Worm (Caenorhabditis elegans): ENCODE results near the gene F56F11.2.

The F56F11.2 gene

DNA sequence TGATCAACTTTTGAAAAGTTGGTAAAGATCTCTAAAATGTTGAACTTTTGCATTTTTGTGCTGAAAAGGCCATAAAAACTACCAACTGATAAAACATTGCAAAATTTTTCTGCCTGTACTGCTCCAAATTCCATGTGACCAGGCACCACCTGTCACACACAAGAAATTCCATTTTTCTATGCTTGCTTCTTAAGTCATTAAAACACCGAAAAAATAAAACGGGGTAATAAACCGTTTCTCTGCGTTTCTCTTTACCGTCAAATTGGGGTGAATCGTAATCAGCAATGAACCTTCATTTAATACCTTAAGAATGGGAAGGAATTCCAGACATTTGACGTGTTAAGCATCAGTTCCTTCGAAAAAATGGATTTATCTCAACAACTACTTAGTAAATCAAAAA is 11.9 kb upstream of the F56F11.2 start:
- TF ChIP-seq blmp-1 (tag; optimal IDR thresholded peaks at IDR 0.05; ENCODE audit: insufficient read depth) (no peak), F13H6.1 (tag; optimal IDR thresholded peaks at IDR 0.05) (peak; percentile 42), R02D3.7 (tag; optimal IDR thresholded peaks at IDR 0.05) (no peak), nhr-25 (tag; optimal IDR thresholded peaks at IDR 0.05) (no peak), fos-1 (tag; optimal IDR thresholded peaks at IDR 0.05) (peak; percentile 77), lsy-2 (tag; optimal IDR thresholded peaks at IDR 0.05) (peak in 1 of 2 experiments; percentile 6), alr-1 (tag; optimal IDR thresholded peaks at IDR 0.05) (no peak), crh-2 (tag; optimal IDR thresholded peaks at IDR 0.05) (peak; percentile 64), sma-9 (GFP tag; optimal IDR thresholded peaks at IDR 0.05) (peak; percentile 75), sma-9 (tag; optimal IDR thresholded peaks at IDR 0.05) (no peak), gmeb-1 (tag; optimal IDR thresholded peaks at IDR 0.05) (no peak)

DNA sequence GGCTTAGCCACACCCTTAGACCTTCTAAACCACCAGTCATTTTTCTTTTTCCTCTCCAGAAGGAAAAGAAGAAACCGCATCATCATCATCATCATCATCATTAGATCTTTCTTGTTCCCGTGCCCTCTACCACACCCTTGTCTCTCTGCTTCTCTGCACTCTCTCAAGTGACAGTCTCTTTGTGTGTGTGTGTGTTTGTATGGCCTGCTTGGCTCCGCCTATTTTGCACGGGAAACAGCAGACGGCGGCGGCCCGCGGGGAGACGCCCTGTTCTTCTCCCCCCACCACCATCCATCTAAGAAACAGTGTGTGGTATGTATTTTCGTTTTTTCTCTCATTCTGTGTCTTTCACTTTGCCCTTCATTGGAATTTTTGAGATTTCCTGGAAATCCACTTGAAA is 10.3 kb upstream of the F56F11.2 start:
- TF ChIP-seq egl-27 (tag; optimal IDR thresholded peaks at IDR 0.05) (peak; percentile 69), Y55F3AM.14 (GFP tag; optimal IDR thresholded peaks at IDR 0.05) (peak; percentile 9), nhr-77 (tag; optimal IDR thresholded peaks at IDR 0.05) (no peak), sma-3 (GFP tag; optimal IDR thresholded peaks at IDR 0.05) (peak; percentile 92), mdl-1 (tag; optimal IDR thresholded peaks at IDR 0.05) (peak; percentile 52 to 71), ztf-1 (GFP tag; conservative IDR thresholded peaks at IDR 0.05) (no peak), crh-2 (tag; optimal IDR thresholded peaks at IDR 0.05) (peak; percentile 64), sem-4 (tag; optimal IDR thresholded peaks at IDR 0.05) (peak; percentile 39), F13H6.1 (tag; optimal IDR thresholded peaks at IDR 0.05) (peak; percentile 71), nhr-129 (tag; optimal IDR thresholded peaks at IDR 0.05) (peak; percentile 78), nhr-25 (tag; optimal IDR thresholded peaks at IDR 0.05) (peak; percentile 96), gmeb-1 (tag; optimal IDR thresholded peaks at IDR 0.05) (peak; percentile 61), dmd-4 (tag; optimal IDR thresholded peaks at IDR 0.05) (no peak), lin-13 (GFP tag; optimal IDR thresholded peaks at IDR 0.05) (peak; percentile 49), lin-39 (tag; optimal IDR thresholded peaks at IDR 0.05) (peak; percentile 51), ceh-16 (tag; optimal IDR thresholded peaks at IDR 0.05) (peak; percentile 33), blmp-1 (tag; optimal IDR thresholded peaks at IDR 0.05; ENCODE audit: insufficient read depth) (peak; percentile 87), lsy-2 (tag; optimal IDR thresholded peaks at IDR 0.05) (peak in 1 of 2 experiments; percentile 60), mab-5 (tag; optimal IDR thresholded peaks at IDR 0.05) (peak; percentile 15), elt-3 (tag; optimal IDR thresholded peaks at IDR 0.05) (no peak), fos-1 (tag; optimal IDR thresholded peaks at IDR 0.05) (peak; percentile 83), nhr-12 (tag; optimal IDR thresholded peaks at IDR 0.05) (no peak), C34F6.9 (tag; optimal IDR thresholded peaks at IDR 0.05) (peak; percentile 17), sma-9 (GFP tag; optimal IDR thresholded peaks at IDR 0.05) (peak; percentile 94), sma-9 (tag; optimal IDR thresholded peaks at IDR 0.05) (no peak), nhr-21 (tag; optimal IDR thresholded peaks at IDR 0.05) (peak; percentile 85)

DNA sequence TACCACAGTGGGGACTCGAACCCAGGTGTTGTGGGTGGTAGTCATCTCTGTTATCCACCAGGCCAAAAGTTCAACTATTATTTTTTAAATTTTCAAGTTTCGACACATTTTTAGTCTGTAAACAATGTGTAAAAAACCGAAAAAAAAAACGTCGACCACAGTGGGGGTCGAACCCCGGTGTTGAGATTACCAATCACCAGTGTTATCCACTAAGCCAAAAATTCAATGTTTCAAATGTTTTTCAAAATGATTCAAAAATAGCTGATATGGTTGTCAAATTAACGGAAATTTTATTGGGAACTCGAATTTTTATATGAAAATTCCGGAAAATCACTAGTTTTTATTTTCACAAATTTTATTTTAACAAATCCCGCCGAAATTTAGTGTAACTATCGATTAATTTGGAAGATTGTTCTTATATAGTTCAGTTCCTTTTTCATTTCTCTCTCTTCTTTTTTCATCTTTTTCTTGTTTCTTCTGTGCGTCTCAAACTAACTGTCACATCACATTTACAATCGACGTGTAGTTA is 8.9 kb upstream of the F56F11.2 start:
- TF ChIP-seq Y55F3AM.14 (GFP tag; optimal IDR thresholded peaks at IDR 0.05) (no peak), sma-9 (GFP tag; optimal IDR thresholded peaks at IDR 0.05) (no peak), sma-9 (tag; optimal IDR thresholded peaks at IDR 0.05) (no peak), skn-1 (tag; optimal IDR thresholded peaks at IDR 0.05) (no peak), peb-1 (tag; optimal IDR thresholded peaks at IDR 0.05) (no peak), nhr-25 (tag; optimal IDR thresholded peaks at IDR 0.05) (peak; percentile 49), ZK546.5 (tag; optimal IDR thresholded peaks at IDR 0.05) (no peak), blmp-1 (tag; optimal IDR thresholded peaks at IDR 0.05; ENCODE audit: insufficient read depth) (peak; percentile 74), nhr-12 (tag; optimal IDR thresholded peaks at IDR 0.05) (no peak), nhr-21 (tag; optimal IDR thresholded peaks at IDR 0.05) (no peak)

DNA sequence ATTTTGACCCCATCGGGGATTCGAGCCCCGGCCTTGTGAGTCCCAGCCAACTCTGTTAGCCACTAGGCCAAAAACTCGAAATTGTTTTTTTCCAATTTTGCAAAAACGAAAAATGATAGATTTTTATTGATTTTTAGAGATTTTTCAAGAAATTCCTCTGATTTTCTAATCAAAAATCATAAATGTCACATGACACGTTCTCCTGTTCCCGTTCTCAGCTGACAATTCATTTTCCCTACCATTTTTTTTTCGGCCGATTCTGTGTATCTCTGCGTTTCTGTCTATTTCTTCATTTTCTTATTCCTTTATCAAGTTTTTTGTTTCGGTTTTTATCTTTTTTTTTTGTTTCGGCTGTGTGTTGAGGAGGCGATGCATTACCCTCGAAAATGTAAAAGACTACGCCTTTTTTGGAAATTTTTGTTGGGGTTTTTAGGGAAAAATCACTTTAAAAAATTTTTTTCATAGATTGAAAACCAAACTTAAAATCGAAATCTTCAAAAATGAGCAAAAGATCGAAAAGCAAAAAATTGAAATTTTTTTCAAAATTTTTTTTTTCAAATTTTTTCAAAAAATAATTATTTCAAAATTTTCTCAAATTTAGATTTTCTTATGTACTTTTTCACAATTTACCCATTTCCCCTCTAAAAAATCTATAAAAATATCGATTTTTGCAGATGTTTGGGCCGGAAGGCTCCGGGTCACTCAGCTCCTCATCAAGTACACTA is 7.8 kb upstream of the F56F11.2 start, which contains the start of gene klf-1:
TSS of gene klf-1 (plus strand) at position 675 of the 725 bp plus-strand sequence.
- TF ChIP-seq Y55F3AM.14 (GFP tag; optimal IDR thresholded peaks at IDR 0.05), result no peak
- TF ChIP-seq unc-39 (tag; optimal IDR thresholded peaks at IDR 0.05), result no peak
- TF ChIP-seq blmp-1 (tag; optimal IDR thresholded peaks at IDR 0.05; ENCODE audit: insufficient read depth), result peak; percentile 32
- TF ChIP-seq F13H6.1 (tag; optimal IDR thresholded peaks at IDR 0.05), result peak; percentile 9
- TF ChIP-seq sma-3 (GFP tag; optimal IDR thresholded peaks at IDR 0.05), result peak; percentile 36
- TF ChIP-seq fos-1 (tag; optimal IDR thresholded peaks at IDR 0.05), result peak; percentile 19
- TF ChIP-seq crh-2 (tag; optimal IDR thresholded peaks at IDR 0.05), result peak; percentile 61
- TF ChIP-seq nhr-25 (tag; optimal IDR thresholded peaks at IDR 0.05), result peak; percentile 59
- peak; percentile 42 for TF ChIP-seq sma-9 (GFP tag; optimal IDR thresholded peaks at IDR 0.05)
- no peak for TF ChIP-seq sma-9 (tag; optimal IDR thresholded peaks at IDR 0.05)
- TF ChIP-seq zag-1 (tag; optimal IDR thresholded peaks at IDR 0.05), result no peak
- peak in 1 of 2 experiments; percentile 18 for TF ChIP-seq lsy-2 (tag; optimal IDR thresholded peaks at IDR 0.05)
- peak; percentile 14 for TF ChIP-seq nhr-21 (tag; optimal IDR thresholded peaks at IDR 0.05)
- peak; percentile 3 for TF ChIP-seq gmeb-1 (tag; optimal IDR thresholded peaks at IDR 0.05)

Measured in whole organism, L2 larva.